Fruit fly (Drosophila melanogaster) whole organism, wandering third instar larva: ENCODE measurements around the gene fry.

Experiments
- Dfd ChIP-seq: fragments of >200 bp; optimal IDR thresholded peaks from 2 replicates; lab custom pipeline; 2017; ENCODE audit warnings: missing biosample characterization, missing genetic modification characterization
- HLH106 ChIP-seq: fragments of 200-800 bp; optimal IDR thresholded peaks from 3 replicates; lab custom pipeline; 2019; ENCODE audit warnings: missing biosample characterization, mild to moderate bottlenecking, missing genetic modification characterization, moderate library complexity
- Hr83 ChIP-seq: fragments of 200-300 bp; sonication (Bioruptor generic); optimal IDR thresholded peaks from 2 replicates; lab custom pipeline; 2016; ENCODE audit warnings: missing biosample characterization, mild to moderate bottlenecking, missing genetic modification characterization, moderate library complexity; ENCODE audit not compliant: poor library complexity, severe bottlenecking
- Jra ChIP-seq: sonication (Bioruptor generic); optimal IDR thresholded peaks from 2 replicates; lab custom pipeline; 2016; ENCODE audit warnings: missing biosample characterization, missing genetic modification characterization
- br ChIP-seq: fragments of 200-800 bp; sonication (Bioruptor generic); optimal IDR thresholded peaks from 2 replicates; lab custom pipeline; 2016; ENCODE audit warnings: missing biosample characterization, missing genetic modification characterization
- foxo ChIP-seq, 2 experiments: fragments of 200-800 bp; sonication (Bioruptor generic); optimal IDR thresholded peaks; 2 replicates in 1 of 2; 3 replicates in 1 of 2; lab custom pipeline; 2016 to 2017; ENCODE audit warnings: missing biosample characterization in 2 of 2, missing genetic modification characterization in 2 of 2
- h ChIP-seq: fragments of 200-800 bp; sonication (Bioruptor generic); optimal IDR thresholded peaks from 3 replicates; lab custom pipeline; 2016; ENCODE audit warnings: missing biosample characterization, mild to moderate bottlenecking, missing genetic modification characterization
- lola ChIP-seq: fragments of >200 bp; optimal IDR thresholded peaks from 2 replicates; lab custom pipeline; 2017; ENCODE audit warnings: missing biosample characterization, missing genetic modification characterization
- pan ChIP-seq: fragments of >200 bp; optimal IDR thresholded peaks from 2 replicates; lab custom pipeline; 2017

DNA sequence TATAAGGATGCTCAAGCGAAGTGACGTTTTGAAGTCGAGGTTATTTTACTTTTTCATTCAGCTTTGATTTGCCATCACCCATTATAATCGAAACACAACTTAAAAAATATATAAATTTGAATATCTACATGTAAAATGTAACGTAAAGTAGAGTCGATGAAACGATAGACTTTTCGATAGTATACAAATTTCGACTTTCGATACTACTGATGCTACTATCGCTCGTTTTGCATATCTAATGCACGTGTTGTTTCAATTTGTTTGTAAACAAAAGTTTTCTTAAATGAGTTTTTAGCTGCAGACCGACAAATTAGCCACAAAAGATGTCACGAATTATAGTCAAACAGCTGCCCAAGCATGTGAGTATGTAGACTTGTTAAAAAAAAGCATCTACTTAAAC lies 54.9 kb downstream of the fry start, which contains the start of gene CG3335:
- no peak for TF ChIP-seq pan (lab: Kevin White, UChicago)
- TF ChIP-seq br (GFP tag; lab: Kevin White, UChicago), result no peak
- TF ChIP-seq Dfd (GFP tag; lab: Kevin White, UChicago), result no peak
- TF ChIP-seq h (GFP tag; lab: Kevin White, UChicago), result no peak
- no peak for TF ChIP-seq Hr83 (GFP tag; lab: Kevin White, UChicago)
- TF ChIP-seq Jra (GFP tag; lab: Kevin White, UChicago), result no peak
- no peak for TF ChIP-seq lola (GFP tag; lab: Kevin White, UChicago)
- no peak for TF ChIP-seq HLH106
- no peak for TF ChIP-seq foxo (GFP tag; optimal IDR thresholded peaks at IDR 0.05; lab: Kevin White, UChicago)
